Worm (Caenorhabditis elegans) whole organism, L3 larva: ENCODE measurements around the gene C15H9.2.

Experiments used
- R02D3.7 ChIP-seq: fragments of 150-350 bp; optimal IDR thresholded peaks from 2 replicates; lab custom pipeline; 2014; ENCODE audit warnings: missing biosample characterization, missing genetic modification characterization
- ZK546.5 ChIP-seq: sonication (generic microtip); optimal IDR thresholded peaks from 2 replicates; lab custom pipeline; 2017; ENCODE audit warnings: missing biosample characterization, missing genetic modification characterization
- aly-2 ChIP-seq: fragments of 150-350 bp; optimal IDR thresholded peaks from 2 replicates; lab custom pipeline; 2014; ENCODE audit warnings: missing biosample characterization, missing genetic modification characterization
- ceh-28 ChIP-seq: fragments of 150-350 bp; optimal IDR thresholded peaks from 2 replicates; lab custom pipeline; 2014; ENCODE audit warnings: missing biosample characterization, missing genetic modification reagents, missing genetic modification characterization
- egl-27 ChIP-seq: sonication (generic microtip); optimal IDR thresholded peaks from 4 replicates; lab custom pipeline; 2017; ENCODE audit warnings: missing biosample characterization, missing genetic modification reagents, missing genetic modification characterization
- egl-5 ChIP-seq: fragments of 150-350 bp; optimal IDR thresholded peaks from 2 replicates; lab custom pipeline; 2017; ENCODE audit warnings: missing biosample characterization, missing genetic modification reagents, missing genetic modification characterization, inconsistent platforms
- elt-1 ChIP-seq: fragments of 150-350 bp; optimal IDR thresholded peaks from 2 replicates; lab custom pipeline; 2014; ENCODE audit warnings: missing biosample characterization, missing genetic modification characterization
- elt-2 ChIP-seq: sonication (generic microtip); optimal IDR thresholded peaks from 2 replicates; lab custom pipeline; 2016; ENCODE audit warnings: missing genetic modification reagents, mild to moderate bottlenecking, missing genetic modification characterization, missing compliant biosample characterization
- elt-3 ChIP-seq, 3 experiments: fragments of 150-350 bp in 1 of 3; sonication (generic microtip) in 2 of 3; optimal IDR thresholded peaks; 2 replicates in 2 of 3; 4 replicates in 1 of 3; lab custom pipeline; 2014 to 2017; ENCODE audit warnings: missing biosample characterization in 3 of 3, missing genetic modification characterization in 3 of 3
- fkh-10 ChIP-seq: sonication (generic microtip); optimal IDR thresholded peaks from 2 replicates; lab custom pipeline; 2017; ENCODE audit warnings: missing biosample characterization, missing genetic modification reagents, missing genetic modification characterization
- fkh-2 ChIP-seq: fragments of 150-350 bp; optimal IDR thresholded peaks from 2 replicates; lab custom pipeline; 2014; ENCODE audit warnings: missing biosample characterization, missing genetic modification reagents, missing genetic modification characterization
- fos-1 ChIP-seq: fragments of 150-350 bp; optimal IDR thresholded peaks from 2 replicates; lab custom pipeline; 2014; ENCODE audit warnings: missing biosample characterization, missing genetic modification characterization
- hmg-11 ChIP-seq: sonication (generic microtip); optimal IDR thresholded peaks from 2 replicates; lab custom pipeline; 2016; ENCODE audit warnings: missing genetic modification characterization, missing compliant biosample characterization
- jun-1 ChIP-seq: fragments of 150-350 bp; optimal IDR thresholded peaks from 2 replicates; lab custom pipeline; 2014; ENCODE audit warnings: missing biosample characterization, missing genetic modification reagents, missing genetic modification characterization
- lin-39 ChIP-seq: fragments of 150-350 bp; optimal IDR thresholded peaks from 2 replicates; lab custom pipeline; 2018; ENCODE audit warnings: missing biosample characterization, missing genetic modification reagents, missing genetic modification characterization
- mdl-1 ChIP-seq: fragments of 150-350 bp; optimal IDR thresholded peaks from 2 replicates; lab custom pipeline; 2014; ENCODE audit warnings: missing biosample characterization, missing genetic modification characterization
- nfya-1 ChIP-seq: sonication (generic microtip); optimal IDR thresholded peaks from 2 replicates; lab custom pipeline; 2017; ENCODE audit warnings: missing genetic modification characterization, mild to moderate bottlenecking, missing compliant biosample characterization, antibody characterized with exemption, moderate library complexity; ENCODE audit not compliant: insufficient read depth
- nhr-12 ChIP-seq: fragments of 150-350 bp; optimal IDR thresholded peaks from 2 replicates; lab custom pipeline; 2014; ENCODE audit warnings: missing biosample characterization, missing genetic modification characterization
- nhr-23 ChIP-seq: fragments of 150-350 bp; optimal IDR thresholded peaks from 2 replicates; lab custom pipeline; 2014; ENCODE audit warnings: missing biosample characterization, missing genetic modification reagents, missing genetic modification characterization
- nhr-237 ChIP-seq: fragments of 150-350 bp; optimal IDR thresholded peaks from 2 replicates; lab custom pipeline; 2014; ENCODE audit warnings: missing biosample characterization, missing genetic modification characterization
- nhr-28 ChIP-seq: fragments of 150-350 bp; optimal IDR thresholded peaks from 2 replicates; lab custom pipeline; 2014; ENCODE audit warnings: missing biosample characterization, missing genetic modification characterization
- nhr-43 ChIP-seq: sonication (generic microtip); optimal IDR thresholded peaks from 2 replicates; lab custom pipeline; 2016; ENCODE audit warnings: mild to moderate bottlenecking, missing genetic modification characterization, missing compliant biosample characterization; ENCODE audit not compliant: poor library complexity, severe bottlenecking
- nhr-67 ChIP-seq: fragments of 150-350 bp; optimal IDR thresholded peaks from 2 replicates; lab custom pipeline; 2014; ENCODE audit warnings: missing biosample characterization, missing genetic modification characterization
- nhr-77 ChIP-seq: fragments of 150-350 bp; optimal IDR thresholded peaks from 2 replicates; lab custom pipeline; 2014; ENCODE audit warnings: missing biosample characterization, missing genetic modification characterization
- pqm-1 ChIP-seq: fragments of 150-350 bp; optimal IDR thresholded peaks from 2 replicates; lab custom pipeline; 2017; ENCODE audit warnings: missing biosample characterization, missing genetic modification characterization, inconsistent platforms
- skn-1 ChIP-seq: fragments of 150-350 bp; optimal IDR thresholded peaks from 2 replicates; lab custom pipeline; 2014; ENCODE audit warnings: missing biosample characterization, missing genetic modification characterization
- tbx-2 ChIP-seq: sonication (generic microtip); optimal IDR thresholded peaks from 2 replicates; lab custom pipeline; 2016; ENCODE audit warnings: mild to moderate bottlenecking, missing genetic modification characterization, missing compliant biosample characterization
- unc-39 ChIP-seq: sonication (generic microtip); optimal IDR thresholded peaks from 4 replicates; lab custom pipeline; 2017; ENCODE audit warnings: missing biosample characterization, missing genetic modification characterization
- zag-1 ChIP-seq: fragments of 150-350 bp; optimal IDR thresholded peaks from 2 replicates; lab custom pipeline; 2014; ENCODE audit warnings: missing biosample characterization, missing genetic modification characterization

C15H9.2 gene

ce11 chrX:6118086-6118825 lies at the start of gene C15H9.2:
C15H9.2 (plus strand) TSS chrX:6118526.
- TF ChIP-seq mdl-1 (tag; lab: Kevin White, UChicago) = no peak
- peak; percentile 74 for TF ChIP-seq elt-2 (tag; lab: Kevin White, UChicago)
- peak; percentile 47 for TF ChIP-seq pqm-1 (tag; lab: Kevin White, UChicago)
- peak; percentile 6 for TF ChIP-seq nfya-1 (tag; lab: Kevin White, UChicago)

ce11 chrX:6075209-6075608 lies 43.1 kb upstream of the C15H9.2 start, which contains the start of gene lgc-58:
lgc-58 (plus strand) TSS chrX:6075509.
- TF ChIP-seq fos-1 (tag; lab: Kevin White, UChicago) (no peak), hmg-11 (tag; lab: Kevin White, UChicago) (no peak), lin-39 (tag; lab: Kevin White, UChicago) (no peak), fkh-10 (GFP tag; lab: Kevin White, UChicago) (no peak), egl-5 (no peak), aly-2 (tag; lab: Kevin White, UChicago) (no peak), unc-39 (tag; lab: Kevin White, UChicago) (no peak), nhr-77 (tag; lab: Kevin White, UChicago) (no peak), zag-1 (tag; lab: Kevin White, UChicago) (no peak), nhr-43 (tag; lab: Kevin White, UChicago) (no peak), ZK546.5 (no peak), R02D3.7 (tag; lab: Kevin White, UChicago) (no peak), nhr-237 (tag; lab: Kevin White, UChicago) (no peak), egl-27 (no peak)

ce11 chrX:6081793-6082192 lies 36.5 kb upstream of the C15H9.2 start:
- TF ChIP-seq ceh-28 (tag; lab: Kevin White, UChicago) = peak; percentile 14
- TF ChIP-seq nhr-23 (tag; lab: Kevin White, UChicago) = peak; percentile 47
- TF ChIP-seq elt-2 (tag; lab: Kevin White, UChicago) = peak; percentile 34
- no peak for TF ChIP-seq lin-39 (tag; lab: Kevin White, UChicago)
- no peak for TF ChIP-seq zag-1 (tag; lab: Kevin White, UChicago)
- no peak for TF ChIP-seq elt-1 (tag; lab: Kevin White, UChicago)
- no peak for TF ChIP-seq ZK546.5
- TF ChIP-seq skn-1 (tag; lab: Kevin White, UChicago) = no peak
- no peak for TF ChIP-seq jun-1 (tag; lab: Kevin White, UChicago)
- TF ChIP-seq nhr-43 (tag; lab: Kevin White, UChicago) = no peak
- TF ChIP-seq elt-3 (tag; optimal IDR thresholded peaks at IDR 0.05; lab: Kevin White, UChicago) = peak in 1 of 3 experiments; percentile 7
- TF ChIP-seq nhr-77 (tag; lab: Kevin White, UChicago) = no peak

ce11 chrX:6082660-6083059 lies 35.7 kb upstream of the C15H9.2 start, which contains the start of gene C45B2.3:
C45B2.3 (plus strand) TSS chrX:6082960.
- TF ChIP-seq nhr-28 = no peak
- no peak for TF ChIP-seq fkh-2 (tag; lab: Kevin White, UChicago)

- TF ChIP-seq nhr-12 (tag; lab: Kevin White, UChicago) (no peak), nhr-67 (no peak), zag-1 (tag; lab: Kevin White, UChicago) (no peak), aly-2 (tag; lab: Kevin White, UChicago) (no peak), nhr-43 (tag; lab: Kevin White, UChicago) (no peak), nhr-77 (tag; lab: Kevin White, UChicago) (no peak), R02D3.7 (tag; lab: Kevin White, UChicago) (no peak), ceh-28 (tag; lab: Kevin White, UChicago) (no peak), hmg-11 (tag; lab: Kevin White, UChicago) (no peak), tbx-2 (tag; lab: Kevin White, UChicago) (no peak), elt-3 (tag; optimal IDR thresholded peaks at IDR 0.05; lab: Kevin White, UChicago) (no peak)
These were observed 33.9 kb upstream of the C15H9.2 start, which contains the start of gene C45B2.2 for ce11 chrX:6084439-6084838. C45B2.2 (plus strand) TSS chrX:6084739.
